Fruit fly (Drosophila melanogaster) whole organism, prepupa: ENCODE data around the gene Tlk.
A peak's percentile ranks its signal among the peaks of the same experiment; 100 is the strongest.

Experiments
- Blimp-1 ChIP-seq: fragments of 200-800 bp; sonication (Bioruptor generic); optimal IDR thresholded peaks from 3 replicates; lab custom pipeline; 2017; ENCODE audit warnings: missing biosample characterization, missing genetic modification characterization, mild to moderate bottlenecking, moderate library complexity, missing genetic modification reagents
- CG10631 ChIP-seq: fragments of 200-800 bp; sonication (Bioruptor generic); optimal IDR thresholded peaks from 2 replicates; lab custom pipeline; 2016; ENCODE audit warnings: missing biosample characterization, missing genetic modification characterization
- CG11762 ChIP-seq: fragments of 200-800 bp; sonication (Bioruptor generic); optimal IDR thresholded peaks from 3 replicates; lab custom pipeline; 2016; ENCODE audit warnings: missing biosample characterization, missing genetic modification characterization; ENCODE audit not compliant: insufficient read depth
- CG11902 ChIP-seq: fragments of 200-800 bp; sonication (Bioruptor generic); optimal IDR thresholded peaks from 3 replicates; lab custom pipeline; 2016; ENCODE audit warnings: missing biosample characterization, missing genetic modification characterization
- CG15336 ChIP-seq: fragments of 200-800 bp; sonication (Bioruptor generic); IDR thresholded peaks from 2 replicates; pipeline ENCODE4 v1.3.6; 2022; ENCODE audit warnings: missing biosample characterization, missing genetic modification characterization
- CG3032 ChIP-seq: fragments of 200-800 bp; optimal IDR thresholded peaks from 2 replicates; lab custom pipeline; 2019; ENCODE audit warnings: missing biosample characterization, mild to moderate bottlenecking, missing genetic modification characterization, moderate library complexity
- CG31627 ChIP-seq: fragments of 200-800 bp; sonication (Bioruptor generic); optimal IDR thresholded peaks from 3 replicates; lab custom pipeline; 2016; ENCODE audit warnings: missing biosample characterization, missing genetic modification characterization
- CG32006 ChIP-seq: fragments of 200-800 bp; sonication (Bioruptor generic); optimal IDR thresholded peaks from 3 replicates; lab custom pipeline; 2017; ENCODE audit warnings: missing biosample characterization, mild to moderate bottlenecking, missing genetic modification characterization
- CG34406 ChIP-seq: fragments of 200-800 bp; sonication (Bioruptor generic); optimal IDR thresholded peaks from 3 replicates; lab custom pipeline; 2016; ENCODE audit warnings: missing biosample characterization, missing genetic modification characterization
- CG3919 ChIP-seq: fragments of 200-800 bp; sonication (Bioruptor generic); optimal IDR thresholded peaks from 3 replicates; lab custom pipeline; 2016; ENCODE audit warnings: missing biosample characterization, missing genetic modification characterization
- CG4318 ChIP-seq: fragments of 200-800 bp; sonication (Bioruptor generic); optimal IDR thresholded peaks from 3 replicates; lab custom pipeline; 2017; ENCODE audit warnings: missing biosample characterization, mild to moderate bottlenecking, missing genetic modification characterization
- CG6276 ChIP-seq: fragments of 200-800 bp; sonication (Bioruptor generic); optimal IDR thresholded peaks from 2 replicates; lab custom pipeline; 2017; ENCODE audit warnings: missing biosample characterization, mild to moderate bottlenecking, missing genetic modification characterization
- CG6792 ChIP-seq: fragments of 200-800 bp; sonication (Bioruptor generic); optimal IDR thresholded peaks from 3 replicates; lab custom pipeline; 2016; ENCODE audit warnings: missing biosample characterization, missing genetic modification characterization
- CG6854 ChIP-seq: fragments of 200-800 bp; sonication (Bioruptor generic); optimal IDR thresholded peaks from 2 replicates; lab custom pipeline; 2017; ENCODE audit warnings: missing biosample characterization, mild to moderate bottlenecking, missing genetic modification characterization
- CG7368 ChIP-seq: fragments of 200-800 bp; sonication (Bioruptor generic); optimal IDR thresholded peaks from 3 replicates; lab custom pipeline; 2016; ENCODE audit warnings: missing biosample characterization, missing genetic modification characterization
- CG8119 ChIP-seq: fragments of 200-800 bp; sonication (Bioruptor generic); IDR thresholded peaks from 3 replicates; pipeline ENCODE4 v1.3.6; 2022; ENCODE audit warnings: missing biosample characterization, missing genetic modification characterization
- CG8319 ChIP-seq: fragments of 200-800 bp; sonication (Bioruptor generic); optimal IDR thresholded peaks from 3 replicates; lab custom pipeline; 2016; ENCODE audit warnings: missing biosample characterization, missing genetic modification characterization
- CG8632 ChIP-seq: fragments of 200-800 bp; sonication (Bioruptor generic); optimal IDR thresholded peaks from 3 replicates; lab custom pipeline; 2016; ENCODE audit warnings: missing biosample characterization, missing genetic modification characterization
- Eip75B ChIP-seq: fragments of 200-800 bp; sonication (Bioruptor generic); optimal IDR thresholded peaks from 3 replicates; lab custom pipeline; 2016; ENCODE audit warnings: missing biosample characterization, missing genetic modification characterization
- Eip93F ChIP-seq: fragments of 200-800 bp; sonication (Bioruptor generic); optimal IDR thresholded peaks from 2 replicates; lab custom pipeline; 2016; ENCODE audit warnings: missing biosample characterization, mild to moderate bottlenecking, missing genetic modification characterization
- Ets21C ChIP-seq: fragments of 200-800 bp; sonication (Bioruptor generic); optimal IDR thresholded peaks from 3 replicates; lab custom pipeline; 2016; ENCODE audit warnings: missing biosample characterization, missing genetic modification characterization
- Ets96B ChIP-seq: fragments of 200-800 bp; optimal IDR thresholded peaks from 2 replicates; lab custom pipeline; 2019; ENCODE audit warnings: missing biosample characterization, mild to moderate bottlenecking, missing genetic modification characterization, moderate library complexity
- Hr38 ChIP-seq: sonication (Bioruptor generic); optimal IDR thresholded peaks from 2 replicates; lab custom pipeline; 2016; ENCODE audit warnings: missing biosample characterization, missing genetic modification characterization
- Hr39 ChIP-seq: fragments of 200-800 bp; sonication (Bioruptor generic); optimal IDR thresholded peaks from 2 replicates; lab custom pipeline; 2016; ENCODE audit warnings: missing biosample characterization, missing genetic modification characterization
- Hr4 ChIP-seq: fragments of 200-800 bp; sonication (Bioruptor generic); optimal IDR thresholded peaks from 3 replicates; lab custom pipeline; 2016; ENCODE audit warnings: missing biosample characterization, missing genetic modification characterization
- Met ChIP-seq: fragments of 200-800 bp; sonication (Bioruptor generic); optimal IDR thresholded peaks from 3 replicates; lab custom pipeline; 2016; ENCODE audit warnings: missing biosample characterization, missing genetic modification characterization
- Smox ChIP-seq: fragments of 200-800 bp; sonication (Bioruptor generic); optimal IDR thresholded peaks from 3 replicates; lab custom pipeline; 2016; ENCODE audit warnings: missing biosample characterization, missing genetic modification characterization
- Sox102F ChIP-seq: fragments of 200-800 bp; sonication (Bioruptor generic); optimal IDR thresholded peaks from 2 replicates; lab custom pipeline; 2016; ENCODE audit warnings: missing biosample characterization, mild to moderate bottlenecking, missing genetic modification characterization
- Sox14 ChIP-seq: fragments of 200-800 bp; sonication (Bioruptor generic); optimal IDR thresholded peaks from 3 replicates; lab custom pipeline; 2016; ENCODE audit warnings: missing biosample characterization, missing genetic modification characterization
- Sox15 ChIP-seq: fragments of 200-800 bp; sonication (Bioruptor generic); optimal IDR thresholded peaks from 3 replicates; lab custom pipeline; 2016; ENCODE audit warnings: missing biosample characterization, missing genetic modification characterization
- achi ChIP-seq: fragments of 200-800 bp; sonication (Bioruptor generic); optimal IDR thresholded peaks from 3 replicates; lab custom pipeline; 2016; ENCODE audit warnings: missing biosample characterization, missing genetic modification characterization
- cyc ChIP-seq: fragments of 200-800 bp; sonication (Bioruptor generic); optimal IDR thresholded peaks from 3 replicates; lab custom pipeline; 2016; ENCODE audit warnings: missing biosample characterization, missing genetic modification characterization
- dac ChIP-seq: fragments of 200-800 bp; sonication (Bioruptor generic); optimal IDR thresholded peaks from 2 replicates; lab custom pipeline; 2017; ENCODE audit warnings: missing biosample characterization, mild to moderate bottlenecking, missing genetic modification characterization
- dsx ChIP-seq: fragments of 200-800 bp; optimal IDR thresholded peaks from 3 replicates; lab custom pipeline; 2019; ENCODE audit warnings: missing biosample characterization, mild to moderate bottlenecking, missing genetic modification characterization, moderate library complexity; ENCODE audit not compliant: poor library complexity, severe bottlenecking
- eg ChIP-seq: fragments of 200-800 bp; sonication (Bioruptor generic); IDR thresholded peaks from 3 replicates; pipeline ENCODE4 v1.3.6; 2022; ENCODE audit warnings: missing biosample characterization, missing genetic modification characterization
- esn ChIP-seq: fragments of 200-800 bp; sonication (Bioruptor generic); optimal IDR thresholded peaks from 2 replicates; lab custom pipeline; 2016; ENCODE audit warnings: missing biosample characterization, mild to moderate bottlenecking, missing genetic modification characterization, moderate library complexity
- fd59A ChIP-seq: fragments of 200-800 bp; sonication (Bioruptor generic); optimal IDR thresholded peaks from 2 replicates; lab custom pipeline; 2017; ENCODE audit warnings: missing biosample characterization, mild to moderate bottlenecking, missing genetic modification characterization, missing genetic modification reagents
- fd85E ChIP-seq: fragments of 200-800 bp; sonication (Bioruptor generic); optimal IDR thresholded peaks from 3 replicates; lab custom pipeline; 2016; ENCODE audit warnings: missing biosample characterization, missing genetic modification characterization
- fkh ChIP-seq: fragments of 200-800 bp; sonication (Bioruptor generic); optimal IDR thresholded peaks from 3 replicates; lab custom pipeline; 2017; ENCODE audit warnings: missing biosample characterization, mild to moderate bottlenecking, missing genetic modification characterization, moderate library complexity
- lz ChIP-seq: fragments of 200-800 bp; sonication (Bioruptor generic); optimal IDR thresholded peaks from 3 replicates; lab custom pipeline; 2016; ENCODE audit warnings: missing biosample characterization, missing genetic modification characterization
- net ChIP-seq: fragments of 200-800 bp; sonication (Bioruptor generic); optimal IDR thresholded peaks from 3 replicates; lab custom pipeline; 2016; ENCODE audit warnings: missing biosample characterization, missing genetic modification characterization
- pdm3 ChIP-seq: fragments of 200-800 bp; sonication (Bioruptor generic); optimal IDR thresholded peaks from 3 replicates; lab custom pipeline; 2016; ENCODE audit warnings: missing biosample characterization, missing genetic modification characterization
- spab ChIP-seq: fragments of 200-800 bp; sonication (Bioruptor generic); optimal IDR thresholded peaks from 2 replicates; lab custom pipeline; 2017; ENCODE audit warnings: missing biosample characterization, mild to moderate bottlenecking, missing genetic modification characterization, missing genetic modification reagents
- ss ChIP-seq, 2 experiments: fragments of 200-800 bp; sonication (Bioruptor generic); optimal IDR thresholded peaks; 2 replicates in 1 of 2; 3 replicates in 1 of 2; lab custom pipeline; 2017 to 2018; ENCODE audit warnings: mild to moderate bottlenecking in 2 of 2, missing biosample characterization in 2 of 2, missing genetic modification characterization in 2 of 2, moderate library complexity in 1 of 2
- svp ChIP-seq: fragments of 200-800 bp; sonication (Bioruptor generic); peaks from one replicate; lab custom pipeline; 2016; ENCODE audit warnings: missing biosample characterization, missing genetic modification characterization
- topi ChIP-seq: fragments of 200-800 bp; sonication (Bioruptor generic); optimal IDR thresholded peaks from 3 replicates; lab custom pipeline; 2016; ENCODE audit warnings: missing biosample characterization, missing genetic modification characterization
- vri ChIP-seq: fragments of 200-800 bp; sonication (Bioruptor generic); optimal IDR thresholded peaks from 3 replicates; lab custom pipeline; 2016; ENCODE audit warnings: missing biosample characterization, mild to moderate bottlenecking, missing genetic modification characterization

Tlk gene

DNA sequence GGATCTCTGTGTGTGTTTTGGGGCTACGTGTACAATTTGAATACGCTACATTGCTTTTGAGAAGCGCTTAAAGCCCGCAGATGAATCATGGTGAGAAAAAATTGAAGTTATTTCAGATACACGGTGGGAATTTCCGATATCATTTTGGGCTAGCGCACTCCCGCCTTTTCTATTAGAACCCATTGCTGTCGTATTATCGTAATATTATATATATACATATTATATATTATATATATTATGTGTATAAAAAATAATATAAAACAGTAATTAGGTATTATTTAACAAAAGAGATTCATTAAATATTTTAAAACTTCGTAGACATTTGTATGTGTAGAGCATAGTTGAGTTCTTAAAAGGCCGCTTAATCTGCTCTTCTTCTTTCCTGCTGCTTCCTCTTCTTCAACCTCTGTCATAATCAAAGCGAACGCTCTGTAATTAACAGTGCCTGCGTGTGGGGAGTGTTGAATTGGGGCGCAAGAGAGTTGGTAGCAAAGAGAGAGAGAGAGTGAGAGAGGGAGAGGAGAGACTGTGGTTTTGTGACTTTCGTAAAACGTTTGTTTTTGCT, 41.9 kb upstream of the Tlk start (continued):
- TF ChIP-seq fkh (GFP tag; lab: Kevin White, UChicago), result peak; percentile 51
- TF ChIP-seq fd59A, result peak; percentile 80
- peak; percentile 91 for TF ChIP-seq spab (GFP tag; lab: Kevin White, UChicago)
- TF ChIP-seq CG15336 (GFP tag; lab: Robert Waterston, UW), result peak; percentile 87
- TF ChIP-seq CG6792 (GFP tag; lab: Kevin White, UChicago), result peak; percentile 84
- TF ChIP-seq vri (GFP tag; lab: Kevin White, UChicago), result peak; percentile 57
- TF ChIP-seq CG11762 (GFP tag; lab: Kevin White, UChicago), result peak; percentile 75
- peak; percentile 63 for TF ChIP-seq net
- TF ChIP-seq Smox (GFP tag; lab: Kevin White, UChicago), result peak; percentile 61

DNA sequence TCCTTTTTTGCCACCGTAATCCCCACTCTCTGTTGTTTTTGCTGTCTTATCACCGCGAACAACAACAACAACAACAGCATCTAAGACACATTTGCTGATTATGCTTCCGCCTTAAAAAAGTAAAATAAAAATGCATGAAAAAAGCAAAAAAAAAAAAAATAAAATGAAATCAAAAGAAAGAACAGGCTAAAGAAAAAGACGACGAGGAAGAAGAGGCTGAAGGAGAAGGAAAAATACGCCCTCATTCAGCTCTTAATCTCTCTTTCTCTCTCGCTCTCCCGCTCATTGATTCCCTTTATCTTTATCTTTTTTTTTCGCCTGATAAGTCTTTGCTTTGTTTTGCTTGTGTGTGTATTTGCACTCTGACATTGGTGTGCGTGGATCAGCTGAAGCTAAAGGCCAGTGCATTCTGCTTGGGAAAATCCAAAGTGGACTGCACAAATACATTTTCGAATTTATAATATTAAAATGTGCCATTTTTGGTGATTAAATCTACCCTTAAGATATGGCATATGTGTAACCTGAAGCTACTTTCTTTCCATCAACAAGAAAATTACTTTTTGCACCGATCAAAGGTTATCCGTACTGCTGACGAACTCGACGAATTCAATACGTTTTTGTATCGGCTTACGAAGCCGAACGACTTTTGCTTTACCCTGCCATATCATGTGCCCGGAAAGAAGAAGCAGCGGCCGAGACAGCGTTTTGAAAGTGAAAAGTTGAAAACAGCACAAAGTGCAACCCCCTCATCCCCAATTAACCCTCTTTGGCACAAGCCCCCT, 39.7 kb upstream of the Tlk start:
- TF ChIP-seq CG6792 (GFP tag; lab: Kevin White, UChicago) (no peak), CG6854 (peak; percentile 66), CG34406 (GFP tag; lab: Kevin White, UChicago) (peak; percentile 34), Sox102F (GFP tag; lab: Kevin White, UChicago) (peak; percentile 61), CG3032 (tag; lab: Kevin White, UChicago) (peak; percentile 39), CG31627 (GFP tag; lab: Kevin White, UChicago) (peak; percentile 58), Sox15 (GFP tag; lab: Kevin White, UChicago) (peak; percentile 17), Met (GFP tag; lab: Kevin White, UChicago) (peak; percentile 37), pdm3 (GFP tag; lab: Kevin White, UChicago) (peak; percentile 24), CG7368 (GFP tag; lab: Kevin White, UChicago) (peak; percentile 42), Sox14 (GFP tag; lab: Kevin White, UChicago) (peak; percentile 57), Hr39 (GFP tag; lab: Kevin White, UChicago) (peak; percentile 59), fd59A (no peak), dsx (GFP tag; lab: Kevin White, UChicago) (peak; percentile 61), CG11762 (GFP tag; lab: Kevin White, UChicago) (peak; percentile 60), cyc (GFP tag; lab: Kevin White, UChicago) (peak; percentile 18), CG8632 (peak; percentile 57), Hr38 (no peak), topi (GFP tag; lab: Kevin White, UChicago) (peak; percentile 57), Blimp-1 (GFP tag; lab: Kevin White, UChicago) (peak; percentile 60), esn (GFP tag; lab: Kevin White, UChicago) (peak; percentile 50), fd85E (GFP tag; lab: Kevin White, UChicago) (no peak), CG15336 (GFP tag; lab: Robert Waterston, UW) (peak; percentile 73), Ets21C (GFP tag; lab: Kevin White, UChicago) (peak; percentile 49), CG32006 (GFP tag; lab: Kevin White, UChicago) (peak; percentile 54), lz (peak; percentile 59), CG8119 (peak; percentile 88), achi (GFP tag; lab: Kevin White, UChicago) (peak; percentile 28), CG8319 (GFP tag; lab: Kevin White, UChicago) (no peak), net (peak; percentile 66), CG6276 (GFP tag; lab: Kevin White, UChicago) (peak; percentile 91), Eip75B (peak; percentile 48), CG4318 (GFP tag; lab: Kevin White, UChicago) (no peak), CG3919 (no peak), CG10631 (GFP tag; lab: Kevin White, UChicago) (peak; percentile 8), ss (GFP tag; optimal IDR thresholded peaks at IDR 0.05; lab: Kevin White, UChicago) (peak; percentile 87 to 92), dac (GFP tag; lab: Kevin White, UChicago) (no peak), Hr4 (GFP tag; lab: Kevin White, UChicago) (peak; percentile 20), svp (GFP tag; lab: Kevin White, UChicago) (peak; percentile 99), eg (GFP tag; lab: Robert Waterston, UW) (peak; percentile 91), Eip93F (GFP tag; lab: Kevin White, UChicago) (peak; percentile 59), CG11902 (GFP tag; lab: Kevin White, UChicago) (peak; percentile 17), Ets96B (tag; lab: Kevin White, UChicago) (peak; percentile 26)
